Worm (Caenorhabditis elegans) whole organism, young adult: ENCODE data around the gene inx-6.

Experiments used
- F33H1.4 ChIP-seq: fragments of 200-800 bp; sonication (Bioruptor generic); IDR thresholded peaks from 2 replicates; pipeline ENCODE4 v1.3.6; 2022; ENCODE audit warnings: missing genetic modification reagents, missing genetic modification characterization, missing compliant biosample characterization
- F37B4.10 ChIP-seq: fragments of 200-800 bp; sonication (Bioruptor generic); IDR thresholded peaks from 2 replicates; pipeline ENCODE4 v1.3.6; 2022; ENCODE audit warnings: missing genetic modification characterization, missing compliant biosample characterization
- F39B2.1 ChIP-seq: fragments of 200-800 bp; sonication (Bioruptor generic); IDR thresholded peaks from 2 replicates; pipeline ENCODE4 v1.3.6; 2022; ENCODE audit warnings: missing genetic modification reagents, missing genetic modification characterization, missing compliant biosample characterization
- F57A8.1 ChIP-seq: fragments of 200-800 bp; sonication (Bioruptor generic); optimal IDR thresholded peaks from 2 replicates; lab custom pipeline; 2018; ENCODE audit warnings: mild to moderate bottlenecking, missing genetic modification characterization, moderate library complexity, missing compliant biosample characterization
- K12H6.12 ChIP-seq: fragments of 200-800 bp; sonication (Bioruptor generic); optimal IDR thresholded peaks from 2 replicates; lab custom pipeline; 2018; ENCODE audit warnings: mild to moderate bottlenecking, missing genetic modification characterization, missing compliant biosample characterization
- T07F8.4 ChIP-seq: sonication (generic microtip); optimal IDR thresholded peaks from 2 replicates; lab custom pipeline; 2016; ENCODE audit warnings: mild to moderate bottlenecking, missing genetic modification characterization, moderate library complexity, missing compliant biosample characterization
- T26A5.8 ChIP-seq: sonication (generic microtip); optimal IDR thresholded peaks from 2 replicates; lab custom pipeline; 2016; ENCODE audit warnings: missing genetic modification characterization, missing compliant biosample characterization
- Y53F4B.3 ChIP-seq: fragments of 200-800 bp; sonication (Bioruptor generic); IDR thresholded peaks from 2 replicates; pipeline ENCODE4 v1.3.6; 2022; ENCODE audit warnings: missing genetic modification reagents, missing genetic modification characterization, missing compliant biosample characterization
- Y67H2A.10 ChIP-seq: fragments of 200-800 bp; sonication (Bioruptor generic); conservative IDR thresholded peaks from 2 replicates; pipeline ENCODE4 v1.3.6; 2022; ENCODE audit warnings: missing genetic modification reagents, missing genetic modification characterization, missing compliant biosample characterization
- Y79H2A.3 ChIP-seq: fragments of 200-800 bp; sonication (Bioruptor generic); conservative IDR thresholded peaks from 2 replicates; pipeline ENCODE4 v1.3.6; 2022; ENCODE audit warnings: missing genetic modification reagents, missing genetic modification characterization, missing compliant biosample characterization
- aptf-2 ChIP-seq: fragments of 200-800 bp; sonication (Bioruptor generic); conservative IDR thresholded peaks from 2 replicates; pipeline ENCODE4 v1.3.6; 2022; ENCODE audit warnings: missing genetic modification reagents, missing genetic modification characterization, missing compliant biosample characterization
- aptf-3 ChIP-seq: fragments of 200-800 bp; sonication (Bioruptor generic); IDR thresholded peaks from 2 replicates; pipeline ENCODE4 v1.3.6; 2022; ENCODE audit warnings: missing genetic modification characterization, missing compliant biosample characterization
- athp-1 ChIP-seq: sonication (generic microtip); optimal IDR thresholded peaks from 2 replicates; lab custom pipeline; 2017; ENCODE audit warnings: mild to moderate bottlenecking, missing genetic modification characterization, missing compliant biosample characterization
- attf-5 ChIP-seq: fragments of 200-800 bp; sonication (Bioruptor generic); optimal IDR thresholded peaks from 2 replicates; lab custom pipeline; 2018; ENCODE audit warnings: mild to moderate bottlenecking, missing genetic modification characterization, missing compliant biosample characterization
- ceh-79 ChIP-seq: sonication (generic microtip); optimal IDR thresholded peaks from 2 replicates; lab custom pipeline; 2017; ENCODE audit warnings: mild to moderate bottlenecking, missing genetic modification characterization, missing compliant biosample characterization
- ceh-91 ChIP-seq: fragments of 200-800 bp; sonication (Bioruptor generic); IDR thresholded peaks from 2 replicates; pipeline ENCODE4 v1.3.6; 2022; ENCODE audit warnings: missing genetic modification reagents, missing genetic modification characterization, missing compliant biosample characterization
- chd-7 ChIP-seq: sonication (generic microtip); optimal IDR thresholded peaks from 2 replicates; lab custom pipeline; 2016; ENCODE audit warnings: mild to moderate bottlenecking, missing genetic modification characterization, moderate library complexity, missing compliant biosample characterization
- dox-1 ChIP-seq: fragments of 200-800 bp; sonication (Bioruptor generic); IDR thresholded peaks from 2 replicates; pipeline ENCODE4 v1.3.6; 2022; ENCODE audit warnings: missing genetic modification reagents, missing genetic modification characterization, missing compliant biosample characterization
- dpl-1 ChIP-seq: fragments of 150-350 bp; optimal IDR thresholded peaks from 2 replicates; lab custom pipeline; 2014; ENCODE audit warnings: missing biosample characterization, missing genetic modification reagents, missing genetic modification characterization
- efl-1 ChIP-seq: fragments of 150-350 bp; optimal IDR thresholded peaks from 2 replicates; lab custom pipeline; 2014; ENCODE audit warnings: missing biosample characterization, missing genetic modification reagents, missing genetic modification characterization
- egl-18 ChIP-seq: fragments of 200-800 bp; sonication (Bioruptor generic); IDR thresholded peaks from 2 replicates; pipeline ENCODE4 v1.3.6; 2022; ENCODE audit warnings: missing genetic modification reagents, missing genetic modification characterization, missing compliant biosample characterization
- egrh-3 ChIP-seq: fragments of 200-800 bp; sonication (Bioruptor generic); IDR thresholded peaks from 2 replicates; pipeline ENCODE4 v1.3.6; 2022; ENCODE audit warnings: missing genetic modification reagents, missing genetic modification characterization, missing compliant biosample characterization
- ekl-4 ChIP-seq: fragments of 200-800 bp; sonication (Bioruptor generic); IDR thresholded peaks from 2 replicates; pipeline ENCODE4 v1.3.6; 2022; ENCODE audit warnings: missing genetic modification reagents, missing genetic modification characterization, missing compliant biosample characterization
- fkh-3 ChIP-seq: sonication (generic microtip); optimal IDR thresholded peaks from 2 replicates; lab custom pipeline; 2016; ENCODE audit warnings: mild to moderate bottlenecking, missing genetic modification characterization, missing compliant biosample characterization
- hlh-12 ChIP-seq: sonication (generic microtip); optimal IDR thresholded peaks from 2 replicates; lab custom pipeline; 2016; ENCODE audit warnings: missing genetic modification characterization, missing compliant biosample characterization
- hmg-1.2 ChIP-seq: fragments of 200-800 bp; sonication (Bioruptor generic); IDR thresholded peaks from 2 replicates; pipeline ENCODE4 v1.3.6; 2022; ENCODE audit warnings: missing genetic modification reagents, missing genetic modification characterization, missing compliant biosample characterization
- hsf-1 ChIP-seq: fragments of 200-800 bp; sonication (Bioruptor generic); IDR thresholded peaks from 2 replicates; pipeline ENCODE4 v1.3.6; 2022; ENCODE audit warnings: missing genetic modification reagents, missing genetic modification characterization, missing compliant biosample characterization
- lag-1 ChIP-seq: fragments of 200-800 bp; sonication (Bioruptor generic); IDR thresholded peaks from 2 replicates; pipeline ENCODE4 v1.3.6; 2022; ENCODE audit warnings: missing genetic modification reagents, missing genetic modification characterization, missing compliant biosample characterization
- let-526 ChIP-seq: fragments of 200-800 bp; sonication (Bioruptor generic); IDR thresholded peaks from 2 replicates; pipeline ENCODE4 v1.3.6; 2022; ENCODE audit warnings: missing genetic modification reagents, missing genetic modification characterization, missing compliant biosample characterization
- lin-54 ChIP-seq: fragments of 200-800 bp; sonication (Bioruptor generic); optimal IDR thresholded peaks from 2 replicates; lab custom pipeline; 2018; ENCODE audit warnings: mild to moderate bottlenecking, missing genetic modification characterization, missing compliant biosample characterization
- lir-1 ChIP-seq: fragments of 200-800 bp; sonication (Bioruptor generic); conservative IDR thresholded peaks from 2 replicates; pipeline ENCODE4 v1.3.6; 2022; ENCODE audit warnings: missing genetic modification reagents, missing genetic modification characterization, missing compliant biosample characterization
- lsl-1 ChIP-seq: fragments of 200-800 bp; sonication (Bioruptor generic); optimal IDR thresholded peaks from 2 replicates; lab custom pipeline; 2018; ENCODE audit warnings: mild to moderate bottlenecking, missing genetic modification characterization, moderate library complexity, missing compliant biosample characterization
- lsy-27 ChIP-seq: sonication (generic microtip); optimal IDR thresholded peaks from 2 replicates; lab custom pipeline; 2017; ENCODE audit warnings: missing genetic modification characterization, mild to moderate bottlenecking, missing compliant biosample characterization, antibody characterized with exemption, missing genotype, borderline replicate concordance; ENCODE audit not compliant: insufficient read depth
- madf-10 ChIP-seq: sonication (generic microtip); optimal IDR thresholded peaks from 2 replicates; lab custom pipeline; 2016; ENCODE audit warnings: mild to moderate bottlenecking, missing genetic modification characterization, missing compliant biosample characterization
- mcd-1 ChIP-seq: fragments of 200-800 bp; sonication (Bioruptor generic); IDR thresholded peaks from 2 replicates; pipeline ENCODE4 v1.3.6; 2022; ENCODE audit warnings: missing genetic modification reagents, missing genetic modification characterization, missing compliant biosample characterization
- nfya-1 ChIP-seq: sonication (generic microtip); optimal IDR thresholded peaks from 2 replicates; lab custom pipeline; 2017; ENCODE audit warnings: antibody characterized with exemption, missing compliant biosample characterization, missing genetic modification characterization, borderline replicate concordance; ENCODE audit not compliant: insufficient read depth
- nfyb-1 ChIP-seq: fragments of 200-800 bp; sonication (Bioruptor generic); IDR thresholded peaks from 2 replicates; pipeline ENCODE4 v1.3.6; 2022; ENCODE audit warnings: missing genetic modification reagents, missing genetic modification characterization, missing compliant biosample characterization
- nhr-179 ChIP-seq: sonication (generic microtip); optimal IDR thresholded peaks from 2 replicates; lab custom pipeline; 2016; ENCODE audit warnings: mild to moderate bottlenecking, missing genetic modification characterization, missing compliant biosample characterization
- pbrm-1 ChIP-seq: fragments of 200-800 bp; sonication (Bioruptor generic); IDR thresholded peaks from 2 replicates; pipeline ENCODE4 v1.3.6; 2022; ENCODE audit warnings: missing genetic modification reagents, missing genetic modification characterization, missing compliant biosample characterization
- rcor-1 ChIP-seq: fragments of 200-800 bp; sonication (Bioruptor generic); IDR thresholded peaks from 2 replicates; pipeline ENCODE4 v1.3.6; 2022; ENCODE audit warnings: missing genetic modification reagents, missing genetic modification characterization, missing compliant biosample characterization
- rec-8 ChIP-seq, 2 experiments: sonication (generic microtip); optimal IDR thresholded peaks; 2 replicates each; lab custom pipeline; 2016; ENCODE audit warnings: mild to moderate bottlenecking in 2 of 2, missing genetic modification characterization in 2 of 2, missing genetic modification reagents in 2 of 2, missing genotype in 2 of 2, missing biosample characterization in 1 of 2, missing compliant biosample characterization in 1 of 2, moderate library complexity in 1 of 2
- repo-1 ChIP-seq: sonication (generic microtip); optimal IDR thresholded peaks from 2 replicates; lab custom pipeline; 2017; ENCODE audit warnings: mild to moderate bottlenecking, missing genetic modification characterization, missing compliant biosample characterization
- snpc-1.1 ChIP-seq: sonication (generic microtip); optimal IDR thresholded peaks from 2 replicates; lab custom pipeline; 2017; ENCODE audit warnings: missing genetic modification characterization, mild to moderate bottlenecking, missing compliant biosample characterization, antibody characterized with exemption, moderate library complexity, missing genotype, missing genetic modification reagents; ENCODE audit not compliant: insufficient read depth
- snpc-3.4 ChIP-seq: sonication (generic microtip); optimal IDR thresholded peaks from 2 replicates; lab custom pipeline; 2017; ENCODE audit warnings: missing genetic modification characterization, mild to moderate bottlenecking, missing compliant biosample characterization, antibody characterized with exemption, moderate library complexity, missing genotype, missing genetic modification reagents
- tbp1 ChIP-seq: fragments of 200-800 bp; sonication (Bioruptor generic); optimal IDR thresholded peaks from 2 replicates; lab custom pipeline; 2018; ENCODE audit warnings: mild to moderate bottlenecking, missing genetic modification characterization, missing compliant biosample characterization
- tlf-1 ChIP-seq: fragments of 200-800 bp; sonication (Bioruptor generic); optimal IDR thresholded peaks from 2 replicates; lab custom pipeline; 2018; ENCODE audit warnings: mild to moderate bottlenecking, missing genetic modification characterization, missing compliant biosample characterization
- zim-3 ChIP-seq: sonication (generic microtip); optimal IDR thresholded peaks from 2 replicates; lab custom pipeline; 2017; ENCODE audit warnings: mild to moderate bottlenecking, missing genetic modification characterization, moderate library complexity, missing compliant biosample characterization
- ztf-6 ChIP-seq: fragments of 200-800 bp; sonication (Bioruptor generic); IDR thresholded peaks from 2 replicates; pipeline ENCODE4 v1.3.6; 2022; ENCODE audit warnings: missing genetic modification reagents, missing genetic modification characterization, missing compliant biosample characterization

inx-6 gene

ce11 chrIV:12795371-12795936 lies 49.1 kb downstream of the inx-6 start (continued):
- no peak for TF ChIP-seq madf-10 (tag; lab: Kevin White, UChicago)
- no peak for TF ChIP-seq let-526 (GFP tag; lab: Robert Waterston, UW)
- TF ChIP-seq pbrm-1 = peak; percentile 89
- no peak for TF ChIP-seq ztf-6
- TF ChIP-seq rec-8 (tag; optimal IDR thresholded peaks at IDR 0.05; lab: Kevin White, UChicago) = no peak
- TF ChIP-seq snpc-1.1 (tag; lab: Kevin White, UChicago) = peak; percentile 88
- TF ChIP-seq zim-3 (tag; lab: Kevin White, UChicago) = no peak
- no peak for TF ChIP-seq nhr-179 (tag; lab: Kevin White, UChicago)
- TF ChIP-seq rcor-1 (GFP tag; lab: Robert Waterston, UW) = peak; percentile 48
- no peak for TF ChIP-seq egrh-3 (GFP tag; lab: Robert Waterston, UW)
- no peak for TF ChIP-seq F39B2.1
- TF ChIP-seq Y53F4B.3 (GFP tag; lab: Robert Waterston, UW) = no peak
- no peak for TF ChIP-seq chd-7
- TF ChIP-seq mcd-1 (GFP tag; lab: Robert Waterston, UW) = no peak; the same call in 1 of the 2 replicates
- TF ChIP-seq Y79H2A.3 (GFP tag; lab: Robert Waterston, UW) = no peak
- TF ChIP-seq tlf-1 (GFP tag; lab: Kevin White, UChicago) = no peak
- TF ChIP-seq lag-1 = no peak
- TF ChIP-seq fkh-3 (tag; lab: Kevin White, UChicago) = no peak
- no peak for TF ChIP-seq attf-5
- TF ChIP-seq lsl-1 (GFP tag; lab: Kevin White, UChicago) = peak; percentile 53
- TF ChIP-seq aptf-2 (GFP tag; lab: Robert Waterston, UW) = no peak
- no peak for TF ChIP-seq K12H6.12 (tag; lab: Kevin White, UChicago)
- peak; percentile 2 for TF ChIP-seq repo-1 (tag; lab: Kevin White, UChicago)
- peak; percentile 70 for TF ChIP-seq nfyb-1 (GFP tag; lab: Robert Waterston, UW)
- TF ChIP-seq efl-1 (GFP tag; lab: Kevin White, UChicago) = no peak
- no peak for TF ChIP-seq T26A5.8 (tag; lab: Kevin White, UChicago)
- TF ChIP-seq hsf-1 (GFP tag; lab: Robert Waterston, UW) = peak; percentile 39; the same call in 1 of the 2 replicates
- TF ChIP-seq egl-18 (GFP tag; lab: Robert Waterston, UW) = no peak
- TF ChIP-seq ceh-91 (GFP tag; lab: Robert Waterston, UW) = 0 out of 2 replicates have a peak, but pooled peaks have one; percentile 17
- peak; percentile 12 for TF ChIP-seq snpc-3.4 (tag; lab: Kevin White, UChicago)
- TF ChIP-seq lin-54 = no peak
- TF ChIP-seq lsy-27 (tag; lab: Kevin White, UChicago) = no peak
- peak; percentile 94 for TF ChIP-seq hmg-1.2 (GFP tag; lab: Robert Waterston, UW)
- TF ChIP-seq F33H1.4 (GFP tag; lab: Robert Waterston, UW) = peak; percentile 54
- TF ChIP-seq ekl-4 (GFP tag; lab: Robert Waterston, UW) = no peak
- 0 out of 2 replicates have a peak, but pooled peaks have one; percentile 72 for TF ChIP-seq dox-1 (GFP tag; lab: Robert Waterston, UW)
- TF ChIP-seq hlh-12 (tag; lab: Kevin White, UChicago) = no peak
- TF ChIP-seq ceh-79 = no peak
- no peak for TF ChIP-seq T07F8.4 (tag; lab: Kevin White, UChicago)
- TF ChIP-seq lir-1 (GFP tag; lab: Robert Waterston, UW) = no peak
- TF ChIP-seq nfya-1 (tag; lab: Kevin White, UChicago) = no peak
- no peak for TF ChIP-seq athp-1 (tag; lab: Kevin White, UChicago)
- no peak for TF ChIP-seq F37B4.10 (GFP tag; lab: Robert Waterston, UW)
- TF ChIP-seq dpl-1 (GFP tag; lab: Kevin White, UChicago) = no peak
- no peak for TF ChIP-seq F57A8.1 (GFP tag; lab: Kevin White, UChicago)
- no peak for TF ChIP-seq Y67H2A.10 (GFP tag; lab: Robert Waterston, UW)
- peak; percentile 64 for TF ChIP-seq tbp1 (GFP tag; lab: Kevin White, UChicago)
- TF ChIP-seq aptf-3 (GFP tag; lab: Robert Waterston, UW) = no peak
